Worm (Caenorhabditis elegans): Measurements from ENCODE around the gene F59A1.6.

ce11 chrV:17723142-17723781 is 38.3 kb downstream of the F59A1.6 start:
- TF ChIP-seq unc-39 (tag; optimal IDR thresholded peaks at IDR 0.05), result no peak
- TF ChIP-seq mdl-1 (tag; optimal IDR thresholded peaks at IDR 0.05), result no peak
- no peak for TF ChIP-seq elt-1 (tag; optimal IDR thresholded peaks at IDR 0.05)
- TF ChIP-seq fos-1 (tag; optimal IDR thresholded peaks at IDR 0.05), result no peak
- no peak for TF ChIP-seq dmd-4 (tag; optimal IDR thresholded peaks at IDR 0.05)
- no peak for TF ChIP-seq aly-2 (tag; optimal IDR thresholded peaks at IDR 0.05)
- no peak for TF ChIP-seq lsy-2 (tag; optimal IDR thresholded peaks at IDR 0.05)
- no peak for TF ChIP-seq ztf-4 (tag; optimal IDR thresholded peaks at IDR 0.05)
- TF ChIP-seq nhr-12 (tag; optimal IDR thresholded peaks at IDR 0.05), result no peak
- no peak for TF ChIP-seq egl-27 (tag; optimal IDR thresholded peaks at IDR 0.05)
- no peak for TF ChIP-seq ama-1 (optimal IDR thresholded peaks at IDR 0.05)
- TF ChIP-seq F13H6.1 (tag; optimal IDR thresholded peaks at IDR 0.05), result no peak
- no peak for TF ChIP-seq nhr-21 (tag; optimal IDR thresholded peaks at IDR 0.05)
